Worm (Caenorhabditis elegans) whole organism, mixed stage, embryonic: ENCODE data around the gene txdc-12.1.

Experiments used
- cnd-1 ChIP-seq: fragments of 200-800 bp; sonication (Bioruptor generic); optimal IDR thresholded peaks from 2 replicates; lab custom pipeline; 2018; ENCODE audit warnings: mild to moderate bottlenecking, missing genetic modification characterization, missing compliant biosample characterization
- snpc-4 ChIP-seq: fragments of 150-350 bp; optimal IDR thresholded peaks from 2 replicates; lab custom pipeline; 2014; ENCODE audit warnings: missing biosample characterization, missing genetic modification characterization

ce11 chrII:12289085-12289484 lies 48.9 kb downstream of the txdc-12.1 start, which contains the start of gene Y57A10A.31:
- TF ChIP-seq cnd-1 (tag; lab: Kevin White, UChicago) (no peak), snpc-4 (no peak)
